Fruit fly (Drosophila melanogaster): Measurements from ENCODE around the gene CG32219.

DNA sequence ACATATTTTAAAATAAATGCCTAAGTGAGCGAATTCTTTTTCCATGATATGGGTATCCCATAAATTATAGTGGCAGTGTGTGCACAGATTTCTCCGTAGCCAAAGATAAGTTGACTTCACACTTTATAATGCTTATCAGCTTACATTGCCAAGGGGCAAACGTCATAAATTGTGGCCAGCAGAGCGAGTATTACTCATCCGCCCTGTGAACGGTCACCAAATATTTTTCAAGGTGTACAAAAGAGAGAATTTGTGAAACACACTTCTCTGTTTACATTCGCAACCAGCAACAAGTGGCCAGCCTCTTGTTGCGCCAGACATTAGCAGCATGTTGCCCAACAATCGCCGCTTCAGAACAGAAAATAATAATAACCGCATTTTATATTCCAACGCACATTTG, 18.0 kb downstream of the CG32219 start:
- no peak for TF ChIP-seq psq (optimal IDR thresholded peaks at IDR 0.05)
- no peak for TF ChIP-seq h (optimal IDR thresholded peaks at IDR 0.05)
- no peak for TF ChIP-seq ttk (optimal IDR thresholded peaks at IDR 0.05)
- TF ChIP-seq Myc (optimal IDR thresholded peaks at IDR 0.05) = no peak
- no peak for TF ChIP-seq Sin3A (optimal IDR thresholded peaks at IDR 0.05)

All from Kc167 (cell line).